Worm (Caenorhabditis elegans) whole organism, early embryonic: Measurements from ENCODE around the gene srx-133.

ENCODE experiments used
- B0310.2 ChIP-seq: sonication (generic microtip); optimal IDR thresholded peaks from 2 replicates; lab custom pipeline; 2016; ENCODE audit warnings: mild to moderate bottlenecking, missing genetic modification characterization, missing compliant biosample characterization
- F13C5.2 ChIP-seq: sonication (generic microtip); optimal IDR thresholded peaks from 2 replicates; lab custom pipeline; 2017; ENCODE audit warnings: mild to moderate bottlenecking, missing genetic modification characterization, inconsistent platforms, missing compliant biosample characterization
- aly-1 ChIP-seq: sonication (generic microtip); optimal IDR thresholded peaks from 2 replicates; lab custom pipeline; 2016; ENCODE audit warnings: missing genetic modification characterization, missing compliant biosample characterization
- ama-1 ChIP-seq: fragments of 150-350 bp; optimal IDR thresholded peaks from 2 replicates; lab custom pipeline; 2014
- ceh-13 ChIP-seq: fragments of 200-800 bp; sonication (Bioruptor generic); optimal IDR thresholded peaks from 2 replicates; lab custom pipeline; 2018; ENCODE audit warnings: mild to moderate bottlenecking, missing genetic modification characterization, missing compliant biosample characterization
- ceh-36 ChIP-seq: sonication (generic microtip); optimal IDR thresholded peaks from 2 replicates; lab custom pipeline; 2016; ENCODE audit warnings: missing genetic modification characterization, inconsistent platforms, missing compliant biosample characterization
- ets-7 ChIP-seq: sonication (generic microtip); optimal IDR thresholded peaks from 2 replicates; lab custom pipeline; 2016; ENCODE audit warnings: missing genotype, missing genetic modification characterization, missing compliant biosample characterization
- flt-1 ChIP-seq: fragments of 200-800 bp; sonication (Bioruptor generic); IDR thresholded peaks from 2 replicates; pipeline ENCODE4 v1.3.6; 2022; ENCODE audit warnings: missing genetic modification characterization, missing compliant biosample characterization
- hmbx-1 ChIP-seq: sonication (generic microtip); optimal IDR thresholded peaks from 2 replicates; lab custom pipeline; 2016; ENCODE audit warnings: mild to moderate bottlenecking, missing genetic modification characterization, missing compliant biosample characterization
- hmg-4 ChIP-seq: fragments of 200-800 bp; sonication (Bioruptor generic); optimal IDR thresholded peaks from 2 replicates; lab custom pipeline; 2018; ENCODE audit warnings: mild to moderate bottlenecking, missing genetic modification characterization, missing compliant biosample characterization
- hnd-1 ChIP-seq: sonication (generic microtip); optimal IDR thresholded peaks from 2 replicates; lab custom pipeline; 2016; ENCODE audit warnings: missing genetic modification characterization, missing compliant biosample characterization
- pes-1 ChIP-seq: fragments of 200-800 bp; sonication (Bioruptor generic); IDR thresholded peaks from 2 replicates; pipeline ENCODE4 v1.3.6; 2022; ENCODE audit warnings: missing genetic modification reagents, missing genetic modification characterization, missing compliant biosample characterization
- scrt-1 ChIP-seq: fragments of 200-800 bp; sonication (Bioruptor generic); IDR thresholded peaks from 2 replicates; pipeline ENCODE4 v1.3.6; 2022; ENCODE audit warnings: missing genetic modification characterization, missing compliant biosample characterization
- sea-1 ChIP-seq: fragments of 200-800 bp; sonication (Bioruptor generic); conservative IDR thresholded peaks from 2 replicates; pipeline ENCODE4 v1.3.6; 2022; ENCODE audit warnings: missing genetic modification characterization, missing compliant biosample characterization
- tbx-11 ChIP-seq: fragments of 200-800 bp; sonication (Bioruptor generic); IDR thresholded peaks from 2 replicates; pipeline ENCODE4 v1.3.6; 2022; ENCODE audit warnings: missing genetic modification characterization, missing compliant biosample characterization
- tbx-37 ChIP-seq: fragments of 200-800 bp; sonication (Bioruptor generic); conservative IDR thresholded peaks from 2 replicates; pipeline ENCODE4 v1.3.6; 2022; ENCODE audit warnings: missing genetic modification reagents, missing genetic modification characterization, missing compliant biosample characterization
- tra-4 ChIP-seq: sonication (generic microtip); optimal IDR thresholded peaks from 2 replicates; lab custom pipeline; 2017; ENCODE audit warnings: missing genetic modification characterization, missing compliant biosample characterization

srx-133 gene

DNA sequence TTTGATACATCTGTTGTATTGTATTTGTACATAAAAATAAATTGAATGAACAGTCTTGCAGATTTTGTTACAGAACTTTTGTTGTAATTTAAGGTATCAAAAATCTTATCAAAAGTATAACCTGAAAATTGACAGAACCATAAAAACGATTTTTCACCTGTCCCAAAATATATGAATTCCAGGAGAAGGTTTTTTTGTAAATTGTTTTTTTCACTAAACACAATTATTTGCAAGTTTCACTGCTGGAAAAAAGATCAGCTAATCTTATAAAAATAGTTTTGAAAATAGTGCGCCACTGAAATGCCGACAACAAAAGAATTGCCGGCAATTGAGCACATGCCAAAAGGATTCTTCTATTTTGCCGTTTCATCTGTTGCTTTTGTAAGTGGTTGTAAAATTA, 5.3 kb upstream of the srx-133 start, which contains the start of gene srx-130:
TSS of gene srx-130 (plus strand) at position 301 of the 400 bp plus-strand sequence.
- TF ChIP-seq pes-1 (GFP tag; lab: Robert Waterston, UW): no peak
- TF ChIP-seq sea-1 (GFP tag; lab: Robert Waterston, UW): no peak
- TF ChIP-seq ama-1 (lab: Kevin White, UChicago): no peak
- TF ChIP-seq hmg-4 (GFP tag; lab: Kevin White, UChicago): no peak
- TF ChIP-seq ceh-13 (GFP tag; lab: Kevin White, UChicago): no peak
- no peak for TF ChIP-seq hmbx-1 (tag; lab: Kevin White, UChicago)
- TF ChIP-seq ets-7 (tag; lab: Kevin White, UChicago): no peak
- TF ChIP-seq hnd-1 (tag; lab: Kevin White, UChicago): no peak
- no peak for TF ChIP-seq flt-1 (GFP tag; lab: Robert Waterston, UW)

- no peak for TF ChIP-seq tbx-37 (GFP tag; lab: Robert Waterston, UW)
- no peak for TF ChIP-seq ceh-13 (GFP tag; lab: Kevin White, UChicago)
- no peak for TF ChIP-seq ama-1 (lab: Kevin White, UChicago)
- TF ChIP-seq aly-1 (tag; lab: Kevin White, UChicago): no peak
- TF ChIP-seq sea-1 (GFP tag; lab: Robert Waterston, UW): no peak
- TF ChIP-seq flt-1 (GFP tag; lab: Robert Waterston, UW): no peak
- TF ChIP-seq B0310.2 (tag; lab: Kevin White, UChicago): no peak
- no peak for TF ChIP-seq hmbx-1 (tag; lab: Kevin White, UChicago)
- TF ChIP-seq hmg-4 (GFP tag; lab: Kevin White, UChicago): no peak
Observed at ce11 chrV:13845136-13845535, 3.3 kb upstream of the srx-133 start, which contains the start of gene srx-131. TSS of gene srx-131 (plus strand) at chrV:13845436.

DNA sequence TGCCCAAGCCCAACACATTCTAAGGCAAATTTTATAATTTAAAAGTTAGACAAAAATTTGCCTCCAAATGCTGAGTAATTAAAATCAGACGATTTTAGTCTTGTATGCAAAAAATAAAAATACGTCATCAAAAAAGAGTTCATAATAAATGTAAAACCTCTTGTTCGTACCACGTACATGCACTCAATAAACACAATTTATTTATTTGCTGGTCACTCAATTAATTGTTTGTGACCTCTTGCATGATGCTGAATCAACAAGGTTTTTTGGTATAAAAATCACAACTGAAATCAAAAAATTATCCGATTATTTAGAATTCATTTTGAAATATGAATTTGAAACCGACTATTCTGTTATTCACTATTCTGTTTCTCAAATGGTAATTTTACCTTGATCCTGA, 1.7 kb downstream of the srx-133 start, which contains the start of gene hpx-2:
TSS of gene hpx-2 (plus strand) at position 301 of the 400 bp plus-strand sequence.
- TF ChIP-seq ets-7 (tag; lab: Kevin White, UChicago): no peak
- no peak for TF ChIP-seq B0310.2 (tag; lab: Kevin White, UChicago)
- no peak for TF ChIP-seq hmbx-1 (tag; lab: Kevin White, UChicago)
- no peak for TF ChIP-seq aly-1 (tag; lab: Kevin White, UChicago)
- TF ChIP-seq ama-1 (lab: Kevin White, UChicago): no peak
- TF ChIP-seq hmg-4 (GFP tag; lab: Kevin White, UChicago): no peak
- no peak for TF ChIP-seq tbx-37 (GFP tag; lab: Robert Waterston, UW)
- no peak for TF ChIP-seq F13C5.2 (tag; lab: Kevin White, UChicago)
- no peak for TF ChIP-seq ceh-36
- TF ChIP-seq scrt-1 (GFP tag; lab: Robert Waterston, UW): no peak
- no peak for TF ChIP-seq hnd-1 (tag; lab: Kevin White, UChicago)
- no peak for TF ChIP-seq flt-1 (GFP tag; lab: Robert Waterston, UW)
- TF ChIP-seq pes-1 (GFP tag; lab: Robert Waterston, UW): no peak
- TF ChIP-seq tbx-11 (GFP tag; lab: Robert Waterston, UW): no peak
- no peak for TF ChIP-seq tra-4 (tag; lab: Kevin White, UChicago)
- no peak for TF ChIP-seq ceh-13 (GFP tag; lab: Kevin White, UChicago)
- no peak for TF ChIP-seq sea-1 (GFP tag; lab: Robert Waterston, UW)

ce11 chrV:13854306-13854705, 5.8 kb downstream of the srx-133 start, which contains the start of gene ttr-21:
TSS of gene ttr-21 (minus strand) at chrV:13854405.
- TF ChIP-seq ama-1 (lab: Kevin White, UChicago): no peak
- TF ChIP-seq hnd-1 (tag; lab: Kevin White, UChicago): no peak
- no peak for TF ChIP-seq sea-1 (GFP tag; lab: Robert Waterston, UW)

DNA sequence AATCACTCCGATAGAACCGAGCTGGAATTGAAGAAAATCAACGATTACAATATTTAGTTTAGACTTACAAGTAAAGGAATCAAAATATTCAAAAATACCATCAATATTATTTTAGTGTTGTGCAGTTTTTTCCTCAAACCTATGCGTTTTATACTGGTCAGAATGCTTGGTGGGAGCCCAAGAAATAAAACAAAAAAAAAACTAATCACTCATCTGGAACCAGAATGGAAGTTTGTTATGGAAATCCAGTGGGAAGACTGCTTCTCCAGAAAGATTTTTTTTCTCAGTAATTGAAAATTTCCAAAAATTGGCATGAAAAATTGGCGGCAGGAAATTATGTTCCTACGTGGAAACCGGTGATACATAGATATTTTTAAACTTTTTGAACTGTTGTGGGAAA, 7.9 kb downstream of the srx-133 start, which contains the start of gene srx-134:
TSS of gene srx-134 (minus strand) at position 101 of the 400 bp plus-strand sequence.
- TF ChIP-seq hnd-1 (tag; lab: Kevin White, UChicago) (no peak), ama-1 (lab: Kevin White, UChicago) (no peak), ceh-36 (no peak), B0310.2 (tag; lab: Kevin White, UChicago) (no peak), scrt-1 (GFP tag; lab: Robert Waterston, UW) (no peak), ceh-13 (GFP tag; lab: Kevin White, UChicago) (no peak), pes-1 (GFP tag; lab: Robert Waterston, UW) (no peak), hmbx-1 (tag; lab: Kevin White, UChicago) (no peak), sea-1 (GFP tag; lab: Robert Waterston, UW) (no peak), flt-1 (GFP tag; lab: Robert Waterston, UW) (no peak), hmg-4 (GFP tag; lab: Kevin White, UChicago) (no peak), tbx-11 (GFP tag; lab: Robert Waterston, UW) (no peak), F13C5.2 (tag; lab: Kevin White, UChicago) (no peak)

DNA sequence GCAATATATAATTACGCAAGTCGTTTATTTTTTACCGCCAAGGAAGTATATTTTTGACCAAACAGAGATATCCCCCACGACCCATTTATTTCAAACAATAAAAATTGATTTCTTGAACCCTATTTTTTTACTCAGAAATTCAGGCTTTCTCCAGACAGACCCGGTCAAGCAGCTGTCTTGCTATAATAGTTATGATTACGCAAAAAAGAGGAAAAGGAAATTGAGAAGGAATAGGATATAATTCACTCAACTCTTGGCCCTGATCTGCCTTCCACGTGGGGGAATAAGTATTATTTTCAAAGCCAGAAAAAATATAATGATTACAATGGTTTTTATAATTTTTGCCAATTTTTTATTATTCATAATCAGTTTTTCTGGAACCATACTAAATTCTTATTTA, 8.7 kb downstream of the srx-133 start, which contains the start of gene srx-136:
TSS of gene srx-136 (plus strand) at position 301 of the 400 bp plus-strand sequence.
- no peak for TF ChIP-seq sea-1 (GFP tag; lab: Robert Waterston, UW)

ce11 chrV:13858906-13859305, 10.4 kb downstream of the srx-133 start, which contains the start of gene srx-135:
TSS of gene srx-135 (plus strand) at chrV:13859206.
- TF ChIP-seq B0310.2 (tag; lab: Kevin White, UChicago) (no peak), F13C5.2 (tag; lab: Kevin White, UChicago) (no peak), flt-1 (GFP tag; lab: Robert Waterston, UW) (no peak), ets-7 (tag; lab: Kevin White, UChicago) (no peak), sea-1 (GFP tag; lab: Robert Waterston, UW) (no peak), ceh-13 (GFP tag; lab: Kevin White, UChicago) (no peak), ceh-36 (no peak), pes-1 (GFP tag; lab: Robert Waterston, UW) (no peak), ama-1 (lab: Kevin White, UChicago) (no peak), tbx-37 (GFP tag; lab: Robert Waterston, UW) (no peak), tbx-11 (GFP tag; lab: Robert Waterston, UW) (no peak), scrt-1 (GFP tag; lab: Robert Waterston, UW) (no peak), tra-4 (tag; lab: Kevin White, UChicago) (no peak), hmg-4 (GFP tag; lab: Kevin White, UChicago) (no peak), hmbx-1 (tag; lab: Kevin White, UChicago) (no peak), aly-1 (tag; lab: Kevin White, UChicago) (no peak)
